Worm (Caenorhabditis elegans) whole organism, early embryonic: ENCODE measurements around the gene F53E10.6.
A peak's percentile ranks its signal among the peaks of the same experiment; 100 is the strongest.

Source experiments
- ets-7 ChIP-seq: sonication (generic microtip); optimal IDR thresholded peaks from 2 replicates; lab custom pipeline; 2016; ENCODE audit warnings: missing genotype, missing genetic modification characterization, missing compliant biosample characterization
- scrt-1 ChIP-seq: fragments of 200-800 bp; sonication (Bioruptor generic); IDR thresholded peaks from 2 replicates; pipeline ENCODE4 v1.3.6; 2022; ENCODE audit warnings: missing genetic modification characterization, missing compliant biosample characterization
- sea-1 ChIP-seq: fragments of 200-800 bp; sonication (Bioruptor generic); conservative IDR thresholded peaks from 2 replicates; pipeline ENCODE4 v1.3.6; 2022; ENCODE audit warnings: missing genetic modification characterization, missing compliant biosample characterization
- tbx-37 ChIP-seq: fragments of 200-800 bp; sonication (Bioruptor generic); conservative IDR thresholded peaks from 2 replicates; pipeline ENCODE4 v1.3.6; 2022; ENCODE audit warnings: missing genetic modification reagents, missing genetic modification characterization, missing compliant biosample characterization

DNA sequence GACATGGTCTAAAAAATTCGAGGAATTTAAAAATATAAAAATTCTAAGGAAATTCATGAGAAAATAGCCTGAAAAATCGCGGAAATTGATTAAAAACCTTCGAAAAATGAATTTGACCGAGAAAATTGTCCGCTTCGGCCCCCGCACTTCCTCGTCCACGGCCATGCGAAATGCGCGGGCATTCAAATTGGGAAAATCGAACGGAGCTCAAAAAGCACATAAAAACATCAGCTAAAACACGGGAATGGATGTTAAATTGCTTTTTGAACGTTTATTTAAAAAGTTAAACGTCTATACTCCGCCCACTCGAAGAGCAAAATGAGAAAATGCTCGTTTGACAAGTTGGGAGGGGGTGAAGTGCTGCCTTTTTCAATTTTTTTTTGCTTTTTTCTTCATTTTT is at the start of gene F53E10.6:
- TF ChIP-seq tbx-37 (peak; percentile 60; the same call in 1 of the 2 replicates), ets-7 (no peak), scrt-1 (GFP tag; lab: Robert Waterston, UW) (no peak), sea-1 (GFP tag; lab: Robert Waterston, UW) (no peak)
